Worm (Caenorhabditis elegans): ENCODE data around the gene osta-3.

osta-3 gene

DNA sequence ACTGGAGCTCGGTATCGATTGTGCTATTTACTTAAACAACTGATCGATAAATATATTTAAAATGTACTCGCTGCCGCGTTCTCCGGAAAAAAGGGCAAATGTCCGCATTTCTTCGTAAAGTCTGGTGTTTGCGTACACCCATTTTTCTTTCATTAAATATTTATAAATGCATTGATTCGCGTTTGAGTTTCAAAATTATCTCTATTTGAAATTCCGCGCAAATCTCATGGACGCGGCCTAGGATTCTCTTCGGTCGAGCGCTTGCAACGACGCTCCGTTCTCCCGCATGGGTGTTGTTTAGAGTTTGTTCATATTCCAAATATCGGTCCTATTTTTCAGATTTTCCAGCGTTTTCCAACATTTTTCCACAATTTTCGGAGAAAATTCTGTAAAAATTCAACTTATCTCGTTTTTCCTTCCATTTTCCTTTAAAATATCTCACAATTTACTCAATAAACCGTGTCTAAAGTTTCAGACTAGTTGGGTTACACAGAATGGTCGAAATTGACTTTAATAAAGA lies 17.3 kb upstream of the osta-3 start, which contains the start of gene eif-3.B (continued):
- no peak for TF ChIP-seq pat-9 (tag; optimal IDR thresholded peaks at IDR 0.05)
- peak; percentile 89 for TF ChIP-seq tbx-7 (tag; optimal IDR thresholded peaks at IDR 0.05)
- peak; percentile 94 for TF ChIP-seq ceh-2 (tag; optimal IDR thresholded peaks at IDR 0.05)
- TF ChIP-seq tbx-2 (tag; optimal IDR thresholded peaks at IDR 0.05), result peak; percentile 94
- TF ChIP-seq ztf-16 (tag; optimal IDR thresholded peaks at IDR 0.05), result peak; percentile 5
- TF ChIP-seq pax-1 (tag; optimal IDR thresholded peaks at IDR 0.05), result peak; percentile 76
- peak; percentile 83 for TF ChIP-seq lim-6 (tag; optimal IDR thresholded peaks at IDR 0.05)
- peak; percentile 79 for TF ChIP-seq fkh-6 (tag; optimal IDR thresholded peaks at IDR 0.05)
- peak; percentile 91 for TF ChIP-seq ets-4 (tag; optimal IDR thresholded peaks at IDR 0.05)
- no peak for TF ChIP-seq fkh-10 (GFP tag; optimal IDR thresholded peaks at IDR 0.05)
- TF ChIP-seq ref-2 (tag; optimal IDR thresholded peaks at IDR 0.05), result peak; percentile 89
- TF ChIP-seq pag-3 (tag; optimal IDR thresholded peaks at IDR 0.05; ENCODE audit: borderline replicate concordance), result peak; percentile 23
- no peak for TF ChIP-seq sox-4 (tag; optimal IDR thresholded peaks at IDR 0.05)
- peak; percentile 29 for TF ChIP-seq ttx-3 (tag; optimal IDR thresholded peaks at IDR 0.05)
- no peak for TF ChIP-seq nhr-11 (tag; optimal IDR thresholded peaks at IDR 0.05)
- peak; percentile 84 for TF ChIP-seq ceh-34 (tag; optimal IDR thresholded peaks at IDR 0.05)
- peak; percentile 40 for TF ChIP-seq syd-9 (tag; optimal IDR thresholded peaks at IDR 0.05)
- TF ChIP-seq ceh-19 (GFP tag; optimal IDR thresholded peaks at IDR 0.05), result no peak
- TF ChIP-seq mec-3 (tag; optimal IDR thresholded peaks at IDR 0.05; ENCODE audit: borderline replicate concordance), result peak; percentile 84
- TF ChIP-seq hlh-30 (tag; optimal IDR thresholded peaks at IDR 0.05; ENCODE audit: insufficient read depth), result no peak
- TF ChIP-seq unc-42 (tag; optimal IDR thresholded peaks at IDR 0.05), result peak; percentile 93
- no peak for TF ChIP-seq ceh-45 (GFP tag; IDR thresholded peaks at IDR 0.05)
- TF ChIP-seq nfya-1 (tag; optimal IDR thresholded peaks at IDR 0.05), result peak; percentile 83
- peak; percentile 97 for TF ChIP-seq C08G9.2 (tag; optimal IDR thresholded peaks at IDR 0.05)
- no peak for TF ChIP-seq pha-4 (tag; optimal IDR thresholded peaks at IDR 0.05)
- TF ChIP-seq sox-2 (GFP tag; IDR thresholded peaks at IDR 0.05), result no peak
- peak; percentile 12 for TF ChIP-seq nhr-232 (tag; optimal IDR thresholded peaks at IDR 0.05)

DNA sequence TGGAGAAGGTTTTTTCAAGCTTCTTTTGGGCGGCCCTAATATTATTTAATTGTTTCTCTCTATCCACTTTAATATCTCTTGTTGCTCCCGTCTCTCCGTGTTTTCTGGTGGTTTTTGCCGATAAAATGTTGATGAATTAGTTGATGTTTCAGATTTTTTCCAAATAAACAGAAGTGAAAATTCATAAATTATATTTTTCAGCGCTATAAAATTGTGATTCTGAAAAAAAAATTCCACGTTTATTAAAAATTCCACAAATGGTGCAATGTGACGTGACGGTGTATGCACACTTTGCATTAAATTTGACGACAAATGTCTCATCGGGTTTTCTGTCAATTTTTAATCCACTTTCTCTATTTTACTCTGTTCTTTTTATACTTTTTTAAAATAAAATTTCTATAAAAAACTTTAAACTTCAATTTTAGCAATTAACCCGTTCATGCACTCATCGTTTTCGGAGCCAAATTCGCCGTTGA lies 14.2 kb upstream of the osta-3 start, which contains the start of gene tbc-20:
Gene tbc-20 (plus strand): TSS at position 426 of the 476 bp plus-strand sequence.
- TF ChIP-seq fkh-10 (GFP tag; optimal IDR thresholded peaks at IDR 0.05), result no peak
- TF ChIP-seq unc-3 (GFP tag; conservative IDR thresholded peaks at IDR 0.05), result no peak
- no peak for TF ChIP-seq unc-3 (tag; optimal IDR thresholded peaks at IDR 0.05)
- TF ChIP-seq nfya-1 (tag; optimal IDR thresholded peaks at IDR 0.05), result no peak
- TF ChIP-seq K09A11.1 (tag; optimal IDR thresholded peaks at IDR 0.05; ENCODE audit: insufficient read depth), result peak; percentile 4
- no peak for TF ChIP-seq ceh-2 (tag; optimal IDR thresholded peaks at IDR 0.05)
- no peak for TF ChIP-seq ahr-1 (tag; optimal IDR thresholded peaks at IDR 0.05)

DNA sequence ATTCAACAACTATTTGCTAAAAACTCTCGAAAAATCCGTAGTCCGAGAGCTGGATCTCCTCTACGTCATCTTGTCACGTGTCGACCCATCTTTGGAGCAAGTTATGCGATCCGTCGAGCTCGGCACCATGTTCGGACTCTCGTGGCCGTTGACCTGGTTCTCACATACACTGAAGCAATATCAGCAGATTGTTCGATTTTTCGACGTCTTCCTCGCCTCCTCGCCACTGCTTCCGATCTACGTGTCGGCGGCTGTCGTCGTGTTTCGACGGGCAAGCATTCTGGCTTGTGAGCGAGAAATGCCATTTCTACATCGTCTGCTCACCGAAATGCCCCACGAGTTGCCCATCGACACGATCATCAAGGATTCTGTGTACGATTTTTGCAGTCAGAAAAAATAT lies 13.0 kb upstream of the osta-3 start:
- TF ChIP-seq unc-42 (tag; optimal IDR thresholded peaks at IDR 0.05) (no peak), hlh-8 (tag; optimal IDR thresholded peaks at IDR 0.05) (no peak), ceh-14 (tag; optimal IDR thresholded peaks at IDR 0.05) (no peak), ceh-18 (tag; optimal IDR thresholded peaks at IDR 0.05) (no peak), pqm-1 (tag; optimal IDR thresholded peaks at IDR 0.05) (no peak), nhr-232 (tag; optimal IDR thresholded peaks at IDR 0.05) (no peak), pax-1 (tag; optimal IDR thresholded peaks at IDR 0.05) (no peak), dve-1 (tag; optimal IDR thresholded peaks at IDR 0.05) (no peak), F13H6.1 (tag; optimal IDR thresholded peaks at IDR 0.05) (no peak), ahr-1 (tag; optimal IDR thresholded peaks at IDR 0.05) (no peak), fkh-10 (GFP tag; optimal IDR thresholded peaks at IDR 0.05) (no peak), unc-55 (GFP tag; optimal IDR thresholded peaks at IDR 0.05) (no peak), ztf-16 (tag; optimal IDR thresholded peaks at IDR 0.05) (no peak), lin-11 (tag; optimal IDR thresholded peaks at IDR 0.05) (no peak)

All from whole organism, late embryonic.